Fruit fly (Drosophila melanogaster) whole organism, embryonic: ENCODE results near the gene TTLL5.

Experiments used
- Adf1 ChIP-seq: fragments of 200-800 bp; sonication (Bioruptor generic); IDR thresholded peaks from 2 replicates; pipeline ENCODE4 v1.3.6; 2022; ENCODE audit warnings: missing biosample characterization, missing genetic modification characterization
- Aef1 ChIP-seq: fragments of 200-800 bp; sonication (Bioruptor generic); IDR thresholded peaks from 3 replicates; pipeline ENCODE4 v1.3.6; 2022; ENCODE audit warnings: missing biosample characterization, missing genetic modification characterization
- CG10321 ChIP-seq: fragments of 200-800 bp; sonication (Bioruptor generic); IDR thresholded peaks from 2 replicates; pipeline ENCODE4 v1.3.6; 2022; ENCODE audit warnings: missing biosample characterization, missing genetic modification characterization
- CG10366 ChIP-seq: fragments of 200-800 bp; sonication (Bioruptor generic); IDR thresholded peaks from 2 replicates; pipeline ENCODE4 v1.3.6; 2022; ENCODE audit warnings: missing biosample characterization, missing genetic modification characterization
- CG10543 ChIP-seq: fragments of 200-800 bp; sonication (Bioruptor generic); optimal IDR thresholded peaks from 3 replicates; lab custom pipeline; 2017; ENCODE audit warnings: missing biosample characterization, mild to moderate bottlenecking, missing genetic modification characterization, moderate library complexity
- CG10959 ChIP-seq: fragments of 200-800 bp; sonication (Bioruptor generic); IDR thresholded peaks from 2 replicates; pipeline ENCODE4 v1.3.6; 2022; ENCODE audit warnings: missing biosample characterization, missing genetic modification characterization
- CG12219 ChIP-seq: fragments of 200-800 bp; sonication (Bioruptor generic); optimal IDR thresholded peaks from 3 replicates; lab custom pipeline; 2018; ENCODE audit warnings: missing biosample characterization, mild to moderate bottlenecking, missing genetic modification characterization
- CG12744 ChIP-seq: fragments of 200-800 bp; sonication (Bioruptor generic); optimal IDR thresholded peaks from 2 replicates; lab custom pipeline; 2016; ENCODE audit warnings: missing biosample characterization, missing genetic modification characterization
- CG12942 ChIP-seq: fragments of 200-800 bp; sonication (Bioruptor generic); optimal IDR thresholded peaks from 3 replicates; lab custom pipeline; 2016; ENCODE audit warnings: missing biosample characterization, missing genetic modification characterization
- CG13775 ChIP-seq: fragments of 200-800 bp; sonication (Bioruptor generic); optimal IDR thresholded peaks from 3 replicates; lab custom pipeline; 2017; ENCODE audit warnings: missing biosample characterization, mild to moderate bottlenecking, missing genetic modification characterization
- CG14441 ChIP-seq: fragments of 200-800 bp; sonication (Bioruptor generic); IDR thresholded peaks from 2 replicates; pipeline ENCODE4 v1.3.6; 2022; ENCODE audit warnings: missing biosample characterization, missing genetic modification characterization
- CG14667 ChIP-seq: fragments of 200-800 bp; sonication (Bioruptor generic); IDR thresholded peaks from 2 replicates; pipeline ENCODE4 v1.3.6; 2022; ENCODE audit warnings: missing biosample characterization, missing genetic modification characterization
- CG15011 ChIP-seq: fragments of 200-800 bp; sonication (Bioruptor generic); optimal IDR thresholded peaks from 3 replicates; lab custom pipeline; 2018; ENCODE audit warnings: missing biosample characterization, mild to moderate bottlenecking, missing genetic modification characterization
- CG15601 ChIP-seq: fragments of 200-800 bp; sonication (Bioruptor generic); optimal IDR thresholded peaks from 3 replicates; lab custom pipeline; 2019; ENCODE audit warnings: missing biosample characterization, mild to moderate bottlenecking, missing genetic modification characterization, moderate library complexity
- CG1647 ChIP-seq: fragments of 200-800 bp; sonication (Bioruptor generic); optimal IDR thresholded peaks from 3 replicates; lab custom pipeline; 2016; ENCODE audit warnings: missing biosample characterization, missing genetic modification characterization
- CG17361 ChIP-seq: fragments of 200-800 bp; sonication (Bioruptor generic); IDR thresholded peaks from 3 replicates; pipeline ENCODE4 v1.3.6; 2022; ENCODE audit warnings: missing biosample characterization, missing genetic modification characterization
- CG2678 ChIP-seq: fragments of 200-800 bp; sonication (Bioruptor generic); optimal IDR thresholded peaks from 3 replicates; lab custom pipeline; 2019; ENCODE audit warnings: missing biosample characterization, mild to moderate bottlenecking, missing genetic modification characterization, moderate library complexity
- CG5953 ChIP-seq: fragments of 200-800 bp; sonication (Bioruptor generic); IDR thresholded peaks from 2 replicates; pipeline ENCODE4 v1.3.6; 2022; ENCODE audit warnings: missing biosample characterization, missing genetic modification characterization
- CG7271 ChIP-seq: fragments of 200-800 bp; sonication (Bioruptor generic); optimal IDR thresholded peaks from 2 replicates; lab custom pipeline; 2018; ENCODE audit warnings: missing biosample characterization, mild to moderate bottlenecking, missing genetic modification characterization, moderate library complexity
- CG7372 ChIP-seq: fragments of 200-800 bp; sonication (Bioruptor generic); IDR thresholded peaks from 2 replicates; pipeline ENCODE4 v1.3.6; 2022; ENCODE audit warnings: missing biosample characterization, missing genetic modification characterization
- Dp ChIP-seq: fragments of 200-800 bp; sonication (Bioruptor generic); optimal IDR thresholded peaks from 2 replicates; lab custom pipeline; 2018; ENCODE audit warnings: missing biosample characterization, mild to moderate bottlenecking, missing genetic modification characterization, moderate library complexity
- Ets65A ChIP-seq: fragments of 200-800 bp; sonication (Bioruptor generic); peaks from one replicate; lab custom pipeline; 2016; ENCODE audit warnings: missing biosample characterization, missing genetic modification characterization
- HLH4C ChIP-seq: fragments of 200-800 bp; sonication (Bioruptor generic); IDR thresholded peaks from 3 replicates; pipeline ENCODE4 v1.3.6; 2022; ENCODE audit warnings: missing biosample characterization, missing genetic modification characterization; ENCODE audit not compliant: partially characterized antibody
- Hmx ChIP-seq: fragments of 200-800 bp; sonication (Bioruptor generic); optimal IDR thresholded peaks from 2 replicates; lab custom pipeline; 2016; ENCODE audit warnings: missing biosample characterization, missing genetic modification characterization
- Hr39 ChIP-seq: fragments of >200 bp; optimal IDR thresholded peaks from 2 replicates; lab custom pipeline; 2017
- Hr51 ChIP-seq, 2 experiments: fragments of 200-800 bp; sonication (Bioruptor generic); optimal IDR thresholded peaks; 2 replicates in 1 of 2; 3 replicates in 1 of 2; lab custom pipeline; 2016 to 2018; ENCODE audit warnings: missing biosample characterization in 2 of 2, missing genetic modification characterization in 2 of 2, mild to moderate bottlenecking in 1 of 2, moderate library complexity in 1 of 2
- Lhr ChIP-seq: fragments of 200-800 bp; sonication (Bioruptor generic); optimal IDR thresholded peaks from 3 replicates; lab custom pipeline; 2017; ENCODE audit warnings: mild to moderate bottlenecking, missing biosample characterization, missing genetic modification reagents, missing genetic modification characterization
- MESR4 ChIP-seq: fragments of 200-800 bp; sonication (Bioruptor generic); optimal IDR thresholded peaks from 2 replicates; lab custom pipeline; 2018; ENCODE audit warnings: missing biosample characterization, mild to moderate bottlenecking, missing genetic modification characterization, moderate library complexity
- NC2α ChIP-seq: fragments of 200-800 bp; sonication (Bioruptor generic); optimal IDR thresholded peaks from 2 replicates; lab custom pipeline; 2016; ENCODE audit warnings: missing biosample characterization, missing genetic modification characterization
- Oaz ChIP-seq: fragments of 200-800 bp; sonication (Bioruptor generic); IDR thresholded peaks from 2 replicates; pipeline ENCODE4 v1.3.6; 2022; ENCODE audit warnings: missing biosample characterization, missing genetic modification characterization
- PHDP ChIP-seq: fragments of 200-800 bp; sonication (Bioruptor generic); optimal IDR thresholded peaks from 3 replicates; lab custom pipeline; 2018; ENCODE audit warnings: missing biosample characterization, mild to moderate bottlenecking, missing genetic modification characterization, moderate library complexity
- Six4 ChIP-seq: fragments of 200-800 bp; sonication (Bioruptor generic); optimal IDR thresholded peaks from 2 replicates; lab custom pipeline; 2016; ENCODE audit warnings: missing biosample characterization, missing genetic modification characterization
- TFAM ChIP-seq: fragments of 200-800 bp; sonication (Bioruptor generic); optimal IDR thresholded peaks from 2 replicates; lab custom pipeline; 2017; ENCODE audit warnings: missing biosample characterization, missing genetic modification characterization, inconsistent platforms
- ase ChIP-seq: fragments of 200-800 bp; sonication (Bioruptor generic); IDR thresholded peaks from 3 replicates; pipeline ENCODE4 v1.3.6; 2022; ENCODE audit warnings: missing biosample characterization, missing genetic modification characterization
- dan ChIP-seq: fragments of 200-800 bp; sonication (Bioruptor generic); IDR thresholded peaks from 2 replicates; pipeline ENCODE4 v1.3.6; 2022; ENCODE audit warnings: missing biosample characterization, missing genetic modification characterization
- exex ChIP-seq: fragments of 200-800 bp; sonication (Bioruptor generic); optimal IDR thresholded peaks from 4 replicates; lab custom pipeline; 2018; ENCODE audit warnings: missing biosample characterization, mild to moderate bottlenecking, missing genetic modification characterization, moderate library complexity
- gsb ChIP-seq: fragments of 200-800 bp; sonication (Bioruptor generic); IDR thresholded peaks from 2 replicates; pipeline ENCODE4 v1.3.6; 2022; ENCODE audit warnings: missing biosample characterization, missing genetic modification characterization
- kah ChIP-seq: fragments of 200-800 bp; sonication (Bioruptor generic); optimal IDR thresholded peaks from 2 replicates; lab custom pipeline; 2018; ENCODE audit warnings: missing biosample characterization, mild to moderate bottlenecking, missing genetic modification characterization
- nerfin-1 ChIP-seq: fragments of 200-800 bp; sonication (Bioruptor generic); optimal IDR thresholded peaks from 3 replicates; lab custom pipeline; 2019; ENCODE audit warnings: missing biosample characterization, mild to moderate bottlenecking, missing genetic modification characterization, moderate library complexity
- nmo ChIP-seq: fragments of 200-800 bp; sonication (Bioruptor generic); optimal IDR thresholded peaks from 2 replicates; lab custom pipeline; 2018; ENCODE audit warnings: missing biosample characterization, mild to moderate bottlenecking, missing genetic modification characterization, moderate library complexity
- nom ChIP-seq: fragments of 200-800 bp; sonication (Bioruptor generic); optimal IDR thresholded peaks from 2 replicates; lab custom pipeline; 2017; ENCODE audit warnings: missing biosample characterization, missing genetic modification characterization, mild to moderate bottlenecking, moderate library complexity, missing genetic modification reagents
- pb ChIP-seq: fragments of 200-800 bp; sonication (Bioruptor generic); optimal IDR thresholded peaks from 3 replicates; lab custom pipeline; 2016; ENCODE audit warnings: missing biosample characterization, missing genetic modification characterization
- pho ChIP-seq: fragments of 200-800 bp; sonication (Bioruptor generic); optimal IDR thresholded peaks from 2 replicates; lab custom pipeline; 2016; ENCODE audit warnings: missing biosample characterization, missing genetic modification characterization
- pum ChIP-seq: fragments of 200-800 bp; sonication (Bioruptor generic); optimal IDR thresholded peaks from 2 replicates; lab custom pipeline; 2016; ENCODE audit warnings: missing biosample characterization, missing genetic modification characterization
- ranshi ChIP-seq: fragments of 200-800 bp; sonication (Bioruptor generic); IDR thresholded peaks from 2 replicates; pipeline ENCODE4 v1.3.6; 2022; ENCODE audit warnings: missing biosample characterization, missing genetic modification characterization
- rib ChIP-seq: fragments of 200-800 bp; sonication (Bioruptor generic); IDR thresholded peaks from 2 replicates; pipeline ENCODE4 v1.3.6; 2022; ENCODE audit warnings: missing biosample characterization, missing genetic modification characterization
- row ChIP-seq: fragments of 200-800 bp; sonication (Bioruptor generic); IDR thresholded peaks from 3 replicates; pipeline ENCODE4 v1.3.6; 2022; ENCODE audit warnings: missing biosample characterization, missing genetic modification characterization
- seq ChIP-seq: fragments of 200-800 bp; sonication (Bioruptor generic); IDR thresholded peaks from 2 replicates; pipeline ENCODE4 v1.3.6; 2022; ENCODE audit warnings: missing biosample characterization, missing genetic modification characterization
- tgo ChIP-seq: fragments of 200-800 bp; sonication (Bioruptor generic); IDR thresholded peaks from 3 replicates; pipeline ENCODE4 v1.3.6; 2022; ENCODE audit warnings: missing biosample characterization, missing genetic modification characterization
- twi ChIP-seq: fragments of 200-800 bp; optimal IDR thresholded peaks from 2 replicates; lab custom pipeline; 2019; ENCODE audit warnings: missing biosample characterization, mild to moderate bottlenecking, missing genetic modification characterization, moderate library complexity
- vfl ChIP-seq: fragments of 200-800 bp; sonication (Bioruptor generic); optimal IDR thresholded peaks from 2 replicates; lab custom pipeline; 2016; ENCODE audit warnings: missing biosample characterization, missing genetic modification characterization
- z ChIP-seq: fragments of 200-800 bp; sonication (Bioruptor generic); IDR thresholded peaks from 3 replicates; pipeline ENCODE4 v1.3.6; 2022; ENCODE audit warnings: missing biosample characterization, missing genetic modification characterization
- zen ChIP-seq: fragments of 200-800 bp; sonication (Bioruptor generic); optimal IDR thresholded peaks from 3 replicates; lab custom pipeline; 2018; ENCODE audit warnings: missing biosample characterization, mild to moderate bottlenecking, missing genetic modification characterization, moderate library complexity

TTLL5 gene

DNA sequence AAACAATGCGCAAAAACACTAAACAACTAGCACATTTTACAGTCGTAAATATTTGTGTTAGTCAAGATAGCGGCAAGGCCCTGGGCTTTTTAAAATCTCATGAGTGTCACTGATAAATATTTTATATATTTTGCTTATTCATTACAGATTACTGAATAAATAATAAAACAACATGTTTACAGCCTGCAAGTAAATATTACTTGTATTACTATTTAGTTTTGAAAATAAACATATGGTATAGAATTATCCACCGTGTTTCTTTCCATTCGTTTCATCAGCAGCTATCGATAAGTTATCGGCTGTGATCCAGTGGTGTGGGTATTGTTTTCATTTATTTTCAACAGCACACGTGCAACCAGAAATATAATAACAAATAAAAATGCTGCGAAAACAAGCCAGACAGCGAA lies 48.2 kb downstream of the TTLL5 start, which contains the start of the genes shams and CG11920 (continued):
- TF ChIP-seq nerfin-1 (tag; lab: Kevin White, UChicago) (peak; percentile 48), twi (peak; percentile 45), Aef1 (GFP tag; lab: Robert Waterston, UW) (no peak), CG1647 (GFP tag; lab: Kevin White, UChicago) (no peak), pho (no peak), CG17361 (GFP tag; lab: Robert Waterston, UW) (no peak), CG7271 (tag; lab: Kevin White, UChicago) (no peak), CG10543 (GFP tag; lab: Kevin White, UChicago) (no peak), CG7372 (no peak), Ets65A (GFP tag; lab: Kevin White, UChicago) (no peak), Hmx (GFP tag; lab: Kevin White, UChicago) (no peak), dan (no peak), ase (GFP tag; lab: Robert Waterston, UW) (no peak), z (GFP tag; lab: Robert Waterston, UW) (no peak), CG12942 (no peak), CG12744 (no peak), pb (GFP tag; lab: Kevin White, UChicago) (no peak), pum (no peak), Dp (GFP tag; lab: Kevin White, UChicago) (peak; percentile 30), Hr51 (GFP tag; optimal IDR thresholded peaks at IDR 0.05; lab: Kevin White, UChicago) (no peak), MESR4 (peak; percentile 50), CG15601 (tag; lab: Kevin White, UChicago) (peak; percentile 42), CG12219 (GFP tag; lab: Kevin White, UChicago) (no peak), CG10321 (GFP tag; lab: Robert Waterston, UW) (no peak), seq (no peak), rib (GFP tag; lab: Robert Waterston, UW) (no peak), Oaz (GFP tag; lab: Robert Waterston, UW) (no peak), CG13775 (GFP tag; lab: Kevin White, UChicago) (peak; percentile 18), Lhr (no peak), Six4 (GFP tag; lab: Kevin White, UChicago) (no peak), CG5953 (GFP tag; lab: Robert Waterston, UW) (no peak), HLH4C (GFP tag; lab: Robert Waterston, UW) (peak; percentile 67), CG10959 (GFP tag; lab: Robert Waterston, UW) (no peak), nom (GFP tag; lab: Kevin White, UChicago) (no peak), gsb (GFP tag; lab: Robert Waterston, UW) (no peak), CG10366 (GFP tag; lab: Robert Waterston, UW) (no peak), NC2α (GFP tag; lab: Kevin White, UChicago) (no peak), vfl (no peak), CG14667 (GFP tag; lab: Robert Waterston, UW) (no peak), nmo (GFP tag; lab: Kevin White, UChicago) (peak; percentile 51), PHDP (tag; lab: Kevin White, UChicago) (peak; percentile 3), exex (tag; lab: Kevin White, UChicago) (no peak), CG2678 (tag; lab: Kevin White, UChicago) (no peak), tgo (no peak), row (GFP tag; lab: Robert Waterston, UW) (peak; percentile 59), zen (tag; lab: Kevin White, UChicago) (no peak), kah (GFP tag; lab: Kevin White, UChicago) (no peak), ranshi (GFP tag; lab: Robert Waterston, UW) (no peak), Hr39 (lab: Kevin White, UChicago) (no peak), CG15011 (GFP tag; lab: Kevin White, UChicago) (no peak), Adf1 (no peak), TFAM (no peak), CG14441 (no peak)
